Worm (Caenorhabditis elegans) whole organism, L1 larva: ENCODE results near the gene sri-74.
"Not testable (repeated sequence)": the region's sequence is repeated elsewhere in the genome, so short reads cannot be mapped to it uniquely, and the experiment has no call there.

Experiments
- aly-2 ChIP-seq: fragments of 150-350 bp; optimal IDR thresholded peaks from 2 replicates; lab custom pipeline; 2014; ENCODE audit warnings: missing biosample characterization, missing genetic modification characterization
- blmp-1 ChIP-seq: fragments of 150-350 bp; optimal IDR thresholded peaks from 2 replicates; lab custom pipeline; 2014; ENCODE audit warnings: missing biosample characterization, missing genetic modification characterization
- ceh-82 ChIP-seq, 3 experiments: fragments of 150-350 bp in 1 of 3; sonication (generic microtip) in 2 of 3; optimal IDR thresholded peaks; 2 replicates each; lab custom pipeline; 2014 to 2017; ENCODE audit warnings: missing biosample characterization in 3 of 3, missing genetic modification characterization in 3 of 3
- ceh-88 ChIP-seq: fragments of 200-800 bp; sonication (Bioruptor generic); IDR thresholded peaks from 2 replicates; pipeline ENCODE4 v1.3.6; 2022; ENCODE audit warnings: missing genetic modification characterization, missing compliant biosample characterization
- ces-1 ChIP-seq: fragments of 150-350 bp; optimal IDR thresholded peaks from 2 replicates; lab custom pipeline; 2014; ENCODE audit warnings: missing biosample characterization, missing genetic modification reagents, missing genetic modification characterization
- dpl-1 ChIP-seq, 3 experiments: fragments of 150-350 bp in 2 of 3; sonication (generic microtip) in 1 of 3; optimal IDR thresholded peaks; 2 replicates each; lab custom pipeline; 2014 to 2017; ENCODE audit warnings: missing biosample characterization in 3 of 3, missing genetic modification characterization in 3 of 3, missing genetic modification reagents in 3 of 3
- dsc-1 ChIP-seq: sonication (generic microtip); optimal IDR thresholded peaks from 2 replicates; lab custom pipeline; 2016; ENCODE audit warnings: mild to moderate bottlenecking, missing genetic modification characterization, missing compliant biosample characterization
- efl-1 ChIP-seq, 4 experiments: fragments of 150-350 bp; optimal IDR thresholded peaks in 3 of 4; peaks in 1 of 4; 1 replicate in 1 of 4; 2 replicates in 3 of 4; lab custom pipeline; 2014; ENCODE audit warnings: missing biosample characterization in 2 of 4, missing genetic modification characterization in 2 of 4, missing genetic modification reagents in 2 of 4
- efl-3 ChIP-seq: fragments of 200-800 bp; sonication (Bioruptor generic); optimal IDR thresholded peaks from 2 replicates; lab custom pipeline; 2018; ENCODE audit warnings: mild to moderate bottlenecking, missing genetic modification characterization, missing compliant biosample characterization
- egl-13 ChIP-seq: sonication (generic microtip); optimal IDR thresholded peaks from 2 replicates; lab custom pipeline; 2016; ENCODE audit warnings: missing genotype, missing genetic modification reagents, missing genetic modification characterization, missing compliant biosample characterization
- egl-27 ChIP-seq, 2 experiments: fragments of 150-350 bp in 1 of 2; sonication (generic microtip); optimal IDR thresholded peaks; 3 replicates each; lab custom pipeline; 2017 to 2018; ENCODE audit warnings: missing biosample characterization in 2 of 2, missing genetic modification characterization in 2 of 2, missing genetic modification reagents in 2 of 2
- elt-3 ChIP-seq, 6 experiments: fragments of 150-350 bp in 1 of 6; sonication (generic microtip); optimal IDR thresholded peaks; 2 replicates each; lab custom pipeline; 2017 to 2018; ENCODE audit warnings: missing biosample characterization in 6 of 6, missing genetic modification characterization in 6 of 6, inconsistent platforms in 1 of 6
- ets-5 ChIP-seq: fragments of 200-800 bp; sonication (Bioruptor generic); IDR thresholded peaks from 2 replicates; pipeline ENCODE4 v1.3.6; 2022; ENCODE audit warnings: missing genetic modification characterization, missing compliant biosample characterization
- grh-1 ChIP-seq: fragments of 200-800 bp; sonication (Bioruptor generic); IDR thresholded peaks from 2 replicates; pipeline ENCODE4 v1.3.6; 2022; ENCODE audit warnings: missing genetic modification reagents, missing genetic modification characterization, missing compliant biosample characterization
- hpl-2 ChIP-seq: fragments of 150-350 bp; optimal IDR thresholded peaks from 2 replicates; lab custom pipeline; 2014; ENCODE audit warnings: missing biosample characterization, missing genetic modification reagents, missing genetic modification characterization
- irx-1 ChIP-seq: sonication (generic microtip); optimal IDR thresholded peaks from 2 replicates; lab custom pipeline; 2016; ENCODE audit warnings: missing genetic modification characterization, missing compliant biosample characterization
- lin-13 ChIP-seq: fragments of 150-350 bp; optimal IDR thresholded peaks from 2 replicates; lab custom pipeline; 2014; ENCODE audit warnings: missing biosample characterization, missing genetic modification reagents, missing genetic modification characterization
- lin-14 ChIP-seq: fragments of 200-800 bp; sonication (Bioruptor generic); optimal IDR thresholded peaks from 2 replicates; lab custom pipeline; 2018; ENCODE audit warnings: mild to moderate bottlenecking, missing genetic modification characterization, moderate library complexity, missing compliant biosample characterization
- lin-35 ChIP-seq, 2 experiments: fragments of 150-350 bp; optimal IDR thresholded peaks; 2 replicates each; lab custom pipeline; 2014; ENCODE audit warnings: missing biosample characterization in 2 of 2, missing genetic modification characterization in 2 of 2, missing genetic modification reagents in 2 of 2
- lsy-2 ChIP-seq, 2 experiments: fragments of 150-350 bp; optimal IDR thresholded peaks; 2 replicates each; lab custom pipeline; 2014; ENCODE audit warnings: missing biosample characterization in 2 of 2, missing genetic modification characterization in 2 of 2
- mab-9 ChIP-seq: fragments of 200-800 bp; sonication (Bioruptor generic); IDR thresholded peaks from 2 replicates; pipeline ENCODE4 v1.3.6; 2022; ENCODE audit warnings: missing genetic modification reagents, missing genetic modification characterization, missing compliant biosample characterization
- mdl-1 ChIP-seq, 2 experiments: fragments of 150-350 bp; optimal IDR thresholded peaks; 2 replicates each; lab custom pipeline; 2014 to 2017; ENCODE audit warnings: missing biosample characterization in 2 of 2, missing genetic modification characterization in 2 of 2, inconsistent platforms in 1 of 2
- nhr-19 ChIP-seq: fragments of 200-800 bp; sonication (Bioruptor generic); conservative IDR thresholded peaks from 2 replicates; pipeline ENCODE4 v1.3.6; 2022; ENCODE audit warnings: missing genetic modification characterization, missing compliant biosample characterization
- nhr-237 ChIP-seq: fragments of 150-350 bp; optimal IDR thresholded peaks from 2 replicates; lab custom pipeline; 2014; ENCODE audit warnings: missing biosample characterization, missing genetic modification characterization
- nhr-28 ChIP-seq: fragments of 150-350 bp; optimal IDR thresholded peaks from 2 replicates; lab custom pipeline; 2014; ENCODE audit warnings: missing biosample characterization, missing genetic modification characterization
- pqm-1 ChIP-seq: sonication (generic microtip); optimal IDR thresholded peaks from 3 replicates; lab custom pipeline; 2017; ENCODE audit warnings: missing biosample characterization, missing genetic modification characterization
- sup-37 ChIP-seq: fragments of 200-800 bp; sonication (Bioruptor generic); optimal IDR thresholded peaks from 2 replicates; lab custom pipeline; 2018; ENCODE audit warnings: mild to moderate bottlenecking, missing genetic modification characterization, missing compliant biosample characterization
- tbx-2 ChIP-seq: sonication (generic microtip); optimal IDR thresholded peaks from 2 replicates; lab custom pipeline; 2016; ENCODE audit warnings: missing genetic modification characterization, missing compliant biosample characterization
- unc-130 ChIP-seq: fragments of 150-350 bp; optimal IDR thresholded peaks from 2 replicates; lab custom pipeline; 2017; ENCODE audit warnings: missing biosample characterization, missing genetic modification characterization, inconsistent platforms
- unc-98 ChIP-seq: fragments of 200-800 bp; sonication (Bioruptor generic); IDR thresholded peaks from 2 replicates; pipeline ENCODE4 v1.3.6; 2022; ENCODE audit warnings: missing genetic modification characterization, missing compliant biosample characterization
- zip-4 ChIP-seq: fragments of 200-800 bp; sonication (Bioruptor generic); optimal IDR thresholded peaks from 2 replicates; lab custom pipeline; 2018; ENCODE audit warnings: mild to moderate bottlenecking, missing genetic modification characterization, moderate library complexity, missing compliant biosample characterization

The sri-74 gene

DNA sequence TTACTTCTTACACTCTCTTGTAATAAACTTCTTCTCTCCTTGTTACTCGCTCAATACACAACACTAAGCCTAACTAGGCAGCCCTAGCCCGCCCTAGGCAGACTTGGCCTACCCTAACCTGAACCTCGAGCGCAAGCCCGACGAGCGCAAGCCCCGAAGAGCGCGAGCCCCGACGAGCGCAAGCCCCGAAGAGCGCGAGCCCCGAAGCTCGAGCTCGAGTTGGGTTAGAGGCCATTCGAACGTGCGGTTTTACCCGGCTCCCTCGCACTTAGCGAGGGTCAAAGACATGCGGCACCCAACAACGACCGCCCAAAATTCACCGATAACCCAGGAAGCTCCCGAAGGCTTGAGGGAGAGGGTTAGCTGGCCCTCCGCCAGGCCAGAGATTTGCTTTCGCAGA lies 26.6 kb downstream of the sri-74 start:
- TF ChIP-seq efl-1 (optimal IDR thresholded peaks at IDR 0.05; lab: Kevin White, UChicago), result not testable (repeated sequence)
- peak in 1 of 2 experiments; percentile 23 for TF ChIP-seq efl-1 (GFP tag; optimal IDR thresholded peaks at IDR 0.05 in 1 of 2; lab: Kevin White, UChicago)

DNA sequence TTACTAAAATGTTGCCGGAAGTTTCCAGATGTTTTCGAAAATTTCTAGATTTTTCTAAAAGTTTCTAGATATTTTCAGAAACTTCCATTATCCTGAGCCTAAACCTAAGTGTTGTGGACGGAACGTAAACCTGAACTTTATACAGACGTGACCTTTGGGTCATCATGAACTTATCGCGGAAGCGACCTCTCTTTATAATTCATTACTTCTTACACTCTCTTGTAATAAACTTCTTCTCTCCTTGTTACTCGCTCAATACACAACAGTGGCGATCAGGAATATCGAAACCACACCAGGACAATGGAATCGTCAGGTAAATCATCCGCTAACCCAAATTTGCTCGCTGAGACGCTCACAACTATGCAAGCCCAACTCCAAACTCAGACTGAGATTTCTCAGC lies 29.3 kb downstream of the sri-74 start, which contains the start of gene K02F6.1:
TSS of gene K02F6.1 (plus strand) at position 301 of the 400 bp plus-strand sequence.
- TF ChIP-seq lin-13 (GFP tag; lab: Kevin White, UChicago); irx-1 (tag; lab: Kevin White, UChicago); zip-4: not testable (repeated sequence)
- TF ChIP-seq, all 84 proteins: peak for 0; not testable (repeated sequence) for 84

DNA sequence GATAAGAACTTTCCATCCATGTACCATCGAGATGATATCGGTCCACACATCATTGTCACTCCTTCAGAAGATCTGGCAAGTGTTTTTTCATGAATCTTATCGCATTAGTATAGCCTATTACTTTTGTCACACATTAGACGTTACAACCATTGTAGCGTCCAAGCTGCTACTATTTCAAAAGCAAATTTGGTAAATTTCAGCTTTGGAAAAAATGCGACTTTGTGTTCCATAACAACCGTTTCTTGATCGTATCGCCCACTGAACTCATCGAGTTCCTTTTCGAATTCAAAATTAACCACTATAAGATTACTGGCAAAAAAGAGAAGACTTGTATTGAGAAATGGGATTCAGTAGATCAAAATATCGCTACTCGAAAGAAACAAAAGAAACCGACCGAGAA lies 29.9 kb downstream of the sri-74 start:
- no peak for TF ChIP-seq efl-1 (optimal IDR thresholded peaks at IDR 0.05; lab: Kevin White, UChicago)
- peak in 1 of 2 experiments; percentile 44 for TF ChIP-seq efl-1 (GFP tag; optimal IDR thresholded peaks at IDR 0.05 in 1 of 2; lab: Kevin White, UChicago)
- no peak for TF ChIP-seq ets-5 (GFP tag; lab: Robert Waterston, UW)

DNA sequence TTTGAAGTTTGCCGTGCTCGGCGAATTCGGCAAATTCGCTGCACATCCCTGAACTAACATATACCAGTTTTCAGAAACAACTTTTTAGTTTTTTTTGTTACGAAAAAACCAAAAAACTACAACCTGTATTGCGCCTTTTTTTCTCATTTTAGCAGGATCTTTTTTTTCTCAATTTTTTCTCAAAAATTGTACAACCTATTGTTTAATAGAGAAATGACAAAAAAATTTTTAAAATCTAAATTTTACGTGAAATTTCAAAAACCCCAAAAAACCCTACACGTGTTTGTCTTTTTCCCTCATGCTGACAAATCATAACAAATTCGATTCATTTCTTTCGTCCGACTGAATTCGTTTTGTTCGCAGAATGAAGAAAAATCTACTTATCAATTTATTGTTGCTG lies 37.0 kb downstream of the sri-74 start, which contains the start of gene K02F6.3:
TSS of gene K02F6.3 (plus strand) at position 301 of the 400 bp plus-strand sequence.
- TF ChIP-seq efl-1 (optimal IDR thresholded peaks at IDR 0.05; lab: Kevin White, UChicago) (no peak), efl-1 (GFP tag; optimal IDR thresholded peaks at IDR 0.05 in 1 of 2; lab: Kevin White, UChicago) (peak in 1 of 2 experiments; percentile 48), irx-1 (tag; lab: Kevin White, UChicago) (no peak), hpl-2 (GFP tag; lab: Kevin White, UChicago) (no peak)

ce11 chrII:2538194-2538593 lies 44.8 kb downstream of the sri-74 start, which contains the start of gene K02F6.4:
Gene K02F6.4, plus strand, starts transcription at chrII:2538494.
- TF ChIP-seq dsc-1 (tag; lab: Kevin White, UChicago) (no peak), dpl-1 (GFP tag; optimal IDR thresholded peaks at IDR 0.05; lab: Kevin White, UChicago) (no peak), pqm-1 (no peak), nhr-19 (GFP tag; lab: Robert Waterston, UW) (no peak), mdl-1 (tag; optimal IDR thresholded peaks at IDR 0.05; lab: Kevin White, UChicago) (no peak), unc-130 (tag; lab: Kevin White, UChicago) (no peak), aly-2 (tag; lab: Kevin White, UChicago) (no peak), blmp-1 (tag; lab: Kevin White, UChicago) (no peak), ceh-88 (GFP tag; lab: Robert Waterston, UW) (no peak), elt-3 (tag; optimal IDR thresholded peaks at IDR 0.05; lab: Kevin White, UChicago) (no peak), ces-1 (GFP tag; lab: Kevin White, UChicago) (no peak), grh-1 (GFP tag; lab: Robert Waterston, UW) (no peak), lin-13 (GFP tag; lab: Kevin White, UChicago) (no peak), lin-35 (GFP tag; optimal IDR thresholded peaks at IDR 0.05; lab: Kevin White, UChicago) (no peak), mab-9 (GFP tag; lab: Robert Waterston, UW) (no peak), egl-27 (tag; optimal IDR thresholded peaks at IDR 0.05; lab: Kevin White, UChicago) (no peak), nhr-28 (tag; lab: Kevin White, UChicago) (no peak)

ce11 chrII:2537754-2538153 lies 45.2 kb downstream of the sri-74 start, which contains the start of gene K02F6.7:
Gene K02F6.7, minus strand, starts transcription at chrII:2537854.
- TF ChIP-seq mdl-1 (tag; optimal IDR thresholded peaks at IDR 0.05; lab: Kevin White, UChicago) (no peak), efl-3 (GFP tag; lab: Kevin White, UChicago) (no peak), lin-14 (GFP tag; lab: Kevin White, UChicago) (no peak), unc-98 (GFP tag; lab: Robert Waterston, UW) (no peak), lsy-2 (tag; optimal IDR thresholded peaks at IDR 0.05; lab: Kevin White, UChicago) (no peak), aly-2 (tag; lab: Kevin White, UChicago) (no peak), tbx-2 (tag; lab: Kevin White, UChicago) (no peak), egl-13 (tag; lab: Kevin White, UChicago) (no peak), dpl-1 (GFP tag; optimal IDR thresholded peaks at IDR 0.05; lab: Kevin White, UChicago) (no peak), nhr-237 (tag; lab: Kevin White, UChicago) (no peak), sup-37 (GFP tag; lab: Kevin White, UChicago) (no peak), ceh-82 (tag; optimal IDR thresholded peaks at IDR 0.05; lab: Kevin White, UChicago) (no peak)
